Worm (Caenorhabditis elegans): ENCODE data around the gene klo-1.

DNA sequence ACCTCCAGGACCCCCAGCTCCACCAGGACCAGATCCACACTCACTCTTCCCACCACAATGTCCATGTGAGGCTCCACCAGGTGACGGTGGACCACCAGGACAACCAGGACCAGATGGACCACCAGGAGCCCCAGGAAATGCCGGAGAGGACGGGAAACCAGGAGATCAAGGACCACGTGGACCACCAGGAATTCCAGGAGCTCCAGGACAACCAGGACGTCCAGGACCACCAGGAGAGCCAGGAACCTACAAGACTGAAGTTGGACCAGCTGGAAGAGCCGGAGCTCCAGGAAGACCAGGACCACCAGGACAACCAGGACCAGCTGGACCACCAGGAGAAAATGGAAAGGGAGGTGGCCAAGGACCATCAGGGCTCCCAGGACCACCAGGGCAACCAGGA lies 6.1 kb upstream of the klo-1 start:
- TF ChIP-seq egl-27 (tag; optimal IDR thresholded peaks at IDR 0.05) (no peak), nhr-76 (tag; optimal IDR thresholded peaks at IDR 0.05) (no peak), elt-1 (tag; optimal IDR thresholded peaks at IDR 0.05) (no peak), pqm-1 (tag; optimal IDR thresholded peaks at IDR 0.05) (no peak), snpc-4 (tag; optimal IDR thresholded peaks at IDR 0.05) (no peak), nhr-11 (tag; optimal IDR thresholded peaks at IDR 0.05) (no peak), elt-3 (tag; optimal IDR thresholded peaks at IDR 0.05) (no peak), hmg-11 (tag; optimal IDR thresholded peaks at IDR 0.05) (no peak), fkh-10 (GFP tag; optimal IDR thresholded peaks at IDR 0.05) (no peak)
